Fruit fly (Drosophila melanogaster) Kc167 (cell line): ENCODE data around the gene Acsx1L.

Experiments
- Myc ChIP-seq: fragments of >200 bp; optimal IDR thresholded peaks from 2 replicates; lab custom pipeline; 2017; ENCODE audit warnings: missing external identifiers
- Sin3A ChIP-seq: fragments of >200 bp; optimal IDR thresholded peaks from 2 replicates; lab custom pipeline; 2018; ENCODE audit warnings: missing external identifiers
- h ChIP-seq: fragments of >200 bp; optimal IDR thresholded peaks from 3 replicates; lab custom pipeline; 2018; ENCODE audit warnings: missing external identifiers
- insv ChIP-seq: fragments of >200 bp; optimal IDR thresholded peaks from 3 replicates; lab custom pipeline; 2018; ENCODE audit warnings: missing external identifiers
- psq ChIP-seq: fragments of >200 bp; optimal IDR thresholded peaks from 2 replicates; lab custom pipeline; 2017; ENCODE audit warnings: missing external identifiers
- ttk ChIP-seq: sonication (Bioruptor generic); optimal IDR thresholded peaks from 2 replicates; lab custom pipeline; 2017; ENCODE audit warnings: missing external identifiers

Acsx1L gene

DNA sequence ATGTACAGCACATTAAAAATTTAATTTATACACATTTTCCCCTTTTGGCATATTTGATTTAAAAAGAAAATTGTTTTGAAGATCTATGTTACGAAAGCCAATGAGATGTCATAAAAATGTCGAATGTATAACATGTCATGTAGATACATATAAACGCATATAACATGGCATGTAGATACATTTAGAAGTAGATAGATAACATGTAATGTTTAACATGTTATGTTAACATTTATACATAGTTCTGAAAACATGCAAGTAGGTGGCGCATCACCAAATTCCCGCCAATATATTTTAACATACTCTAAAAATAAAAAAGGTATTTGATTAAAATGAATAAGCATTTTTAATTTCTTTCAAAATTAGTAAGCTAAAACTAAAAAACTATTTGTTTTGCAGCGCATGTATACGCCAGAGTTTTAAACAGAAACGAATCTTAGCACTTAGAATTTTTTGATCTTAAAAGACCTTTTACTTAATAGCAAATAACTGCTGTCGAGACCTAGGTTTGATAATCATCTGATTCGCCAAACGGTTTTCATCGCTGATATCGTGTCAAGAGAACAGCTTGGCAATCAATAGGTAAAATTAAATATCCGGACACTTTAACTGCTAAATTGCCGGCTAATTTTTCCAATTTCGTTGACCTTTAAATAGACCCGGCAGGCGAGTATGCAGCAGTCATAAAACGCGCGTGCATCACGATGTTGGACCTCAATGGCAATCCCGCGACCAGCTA, 5.2 kb upstream of the Acsx1L start, which contains the start of gene Acsx2:
Gene Acsx2 (plus strand): TSS at position 686 of the 736 bp plus-strand sequence.
- TF ChIP-seq h (lab: Kevin White, UChicago) (no peak), psq (lab: Kevin White, UChicago) (no peak), insv (no peak), Myc (lab: Kevin White, UChicago) (no peak), Sin3A (no peak), ttk (lab: Kevin White, UChicago) (no peak)

DNA sequence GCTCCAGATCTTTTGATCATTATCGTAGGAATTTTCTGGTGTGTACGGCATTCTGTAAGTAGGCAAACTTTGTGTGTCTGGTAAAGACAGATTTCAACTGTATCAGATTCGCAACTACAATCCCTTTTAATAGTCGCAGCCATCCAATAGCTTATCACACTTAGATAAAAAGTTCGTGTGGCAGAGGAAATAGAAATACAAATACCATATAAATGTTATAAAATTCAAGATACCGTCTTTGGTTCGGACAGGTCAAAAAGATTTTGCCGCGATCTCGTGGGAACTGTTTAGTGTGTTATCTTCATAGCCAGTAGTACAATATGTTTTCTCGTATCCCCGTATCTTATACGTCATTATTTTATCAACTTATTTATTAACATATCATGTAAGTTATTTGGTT, 4.2 kb upstream of the Acsx1L start, which contains the start of gene Acsx1R:
Gene Acsx1R (minus strand): TSS at position 101 of the 400 bp plus-strand sequence.
- no peak for TF ChIP-seq h (lab: Kevin White, UChicago)
- TF ChIP-seq ttk (lab: Kevin White, UChicago), result no peak
- no peak for TF ChIP-seq insv
- TF ChIP-seq psq (lab: Kevin White, UChicago), result no peak
- no peak for TF ChIP-seq Sin3A
- TF ChIP-seq Myc (lab: Kevin White, UChicago), result no peak

DNA sequence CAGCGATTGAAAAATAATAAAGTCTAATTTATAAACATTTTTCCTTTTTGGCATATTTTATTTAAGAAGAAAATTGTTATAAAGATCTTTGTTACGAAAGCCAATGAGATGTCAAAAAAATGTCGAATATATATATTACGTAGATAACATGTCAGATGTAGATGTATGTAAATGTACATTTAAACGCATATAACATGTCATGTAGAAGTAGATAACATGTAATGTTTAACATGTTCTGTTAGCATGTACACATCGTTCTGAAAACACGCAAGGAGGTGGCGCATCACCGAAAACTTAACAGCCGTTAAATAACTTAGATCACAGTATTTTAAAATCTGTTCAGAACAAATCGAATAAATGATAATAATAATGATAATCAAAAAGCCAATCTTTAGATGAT, 1.1 kb upstream of the Acsx1L start:
- TF ChIP-seq h (lab: Kevin White, UChicago) (no peak), insv (no peak), psq (lab: Kevin White, UChicago) (no peak), Myc (lab: Kevin White, UChicago) (no peak), ttk (lab: Kevin White, UChicago) (no peak), Sin3A (no peak)

DNA sequence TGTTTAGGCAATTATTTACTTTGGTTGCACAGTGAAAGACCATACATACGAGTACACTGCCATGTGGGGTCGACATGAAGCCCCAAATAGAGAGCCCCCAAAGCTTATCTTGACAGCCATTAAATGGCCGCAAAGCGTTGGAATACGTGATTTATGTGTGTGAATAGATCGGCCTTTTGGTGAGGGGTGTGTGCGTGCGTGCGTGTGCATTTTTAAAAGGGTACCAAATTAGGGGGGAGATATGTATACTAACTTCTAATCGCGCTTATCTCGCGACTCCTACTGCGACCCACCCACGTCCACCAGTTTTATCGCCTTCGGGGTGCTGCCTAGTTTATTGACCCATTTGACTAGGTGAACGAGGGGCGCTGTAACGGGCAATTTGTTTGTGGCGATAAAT, 30.1 kb downstream of the Acsx1L start:
- TF ChIP-seq h (lab: Kevin White, UChicago), result no peak
- no peak for TF ChIP-seq Myc (lab: Kevin White, UChicago)
- no peak for TF ChIP-seq Sin3A
- no peak for TF ChIP-seq ttk (lab: Kevin White, UChicago)
- no peak for TF ChIP-seq insv
- no peak for TF ChIP-seq psq (lab: Kevin White, UChicago)

DNA sequence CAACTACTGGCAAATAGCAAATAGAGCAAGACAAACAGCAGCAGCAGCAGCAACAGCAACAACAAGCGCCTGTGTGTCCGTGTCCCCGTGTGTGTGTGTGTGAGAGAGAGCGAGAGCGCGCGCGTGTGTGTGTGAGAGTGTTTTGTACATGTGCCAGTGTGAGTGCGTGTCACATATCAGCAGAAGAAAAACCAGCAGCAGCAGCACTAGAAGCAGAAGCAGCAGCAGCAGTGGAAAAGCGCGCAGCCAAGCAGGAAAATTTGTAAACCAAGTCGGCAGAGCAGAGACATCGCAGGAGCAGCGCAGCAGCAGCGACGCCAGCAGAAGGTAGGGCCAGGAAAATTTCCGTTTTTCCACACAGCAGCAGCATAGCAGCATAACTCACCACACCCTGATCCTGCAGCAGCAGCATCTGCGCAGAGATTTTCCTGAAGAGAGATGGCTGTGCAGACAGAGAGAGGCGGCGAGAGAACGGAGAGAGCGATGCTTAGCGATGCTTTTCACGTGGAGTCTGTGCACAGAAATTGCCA, 42.0 kb downstream of the Acsx1L start:
- TF ChIP-seq h (lab: Kevin White, UChicago) (no peak), insv (no peak), Myc (lab: Kevin White, UChicago) (no peak), Sin3A (no peak), ttk (lab: Kevin White, UChicago) (no peak), psq (lab: Kevin White, UChicago) (no peak)

DNA sequence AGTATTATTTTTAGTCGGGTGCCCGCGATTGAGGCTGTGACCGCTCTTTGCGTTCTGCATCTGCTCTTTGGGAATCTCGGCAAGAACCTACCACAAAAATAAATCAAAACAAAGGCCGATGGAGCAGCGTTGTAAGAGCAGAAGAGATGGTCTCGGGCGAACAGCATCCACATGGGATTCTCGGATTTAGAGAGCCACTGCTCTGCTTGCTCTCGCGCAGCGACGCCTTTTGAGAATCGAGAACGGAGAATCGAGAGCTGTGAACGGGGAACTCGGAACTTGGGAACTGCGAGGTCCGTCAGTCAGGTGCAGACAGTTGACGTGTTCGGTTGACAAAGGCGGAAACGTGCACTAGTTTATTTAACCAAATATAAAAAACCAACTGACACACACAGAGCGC, 42.6 kb downstream of the Acsx1L start, which contains the start of gene GluClalpha:
Gene GluClalpha (plus strand): TSS at position 301 of the 400 bp plus-strand sequence.
- TF ChIP-seq h (lab: Kevin White, UChicago) (no peak), ttk (lab: Kevin White, UChicago) (no peak), psq (lab: Kevin White, UChicago) (no peak), Myc (lab: Kevin White, UChicago) (no peak), Sin3A (no peak), insv (no peak)

DNA sequence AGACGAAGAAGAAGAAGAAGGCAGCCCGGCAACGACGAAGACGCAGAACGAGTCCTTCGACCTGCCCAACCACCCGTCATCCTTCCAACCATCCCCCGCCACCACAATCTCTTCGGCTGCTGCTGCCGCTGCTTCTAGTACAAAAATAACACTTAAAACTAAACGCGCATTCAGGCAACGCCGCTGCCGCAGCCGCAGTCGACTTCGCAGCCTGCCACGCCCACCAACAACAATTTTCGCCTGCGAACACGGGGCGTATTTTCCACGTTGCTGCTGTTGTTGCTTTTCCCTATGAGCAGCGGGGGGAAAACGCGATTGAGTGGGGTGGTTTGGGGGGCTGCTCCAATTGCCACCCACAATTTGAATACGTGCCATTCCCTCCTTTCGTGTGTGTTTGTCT, 45.2 kb downstream of the Acsx1L start:
- TF ChIP-seq Sin3A (no peak), insv (no peak), h (lab: Kevin White, UChicago) (no peak), psq (lab: Kevin White, UChicago) (no peak), Myc (lab: Kevin White, UChicago) (no peak)

DNA sequence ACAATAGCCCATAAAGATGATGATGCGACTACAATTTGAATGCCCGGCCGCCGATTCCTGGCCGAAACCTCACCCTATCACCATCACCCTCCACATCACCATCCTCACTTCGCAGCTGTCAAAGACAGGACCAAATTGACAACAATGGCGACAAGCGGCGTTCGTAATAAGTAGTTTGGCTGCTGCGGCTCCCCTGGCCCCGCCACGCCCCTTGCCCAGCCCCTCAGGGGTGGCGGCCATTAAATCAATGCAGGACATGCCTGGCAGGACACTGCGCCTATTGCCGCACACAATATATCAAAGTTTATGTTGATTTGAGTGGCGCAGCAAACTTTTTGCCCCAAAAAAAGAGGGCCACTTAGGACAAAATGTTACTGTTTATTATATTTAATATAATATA, 47.4 kb downstream of the Acsx1L start:
- no peak for TF ChIP-seq psq (lab: Kevin White, UChicago)
- no peak for TF ChIP-seq Myc (lab: Kevin White, UChicago)
- TF ChIP-seq Sin3A, result no peak
- no peak for TF ChIP-seq ttk (lab: Kevin White, UChicago)
- no peak for TF ChIP-seq h (lab: Kevin White, UChicago)
- no peak for TF ChIP-seq insv
